Fruit fly (Drosophila melanogaster): ENCODE results near the gene CG31380.

- TF ChIP-seq Pdp1 (GFP tag; optimal IDR thresholded peaks at IDR 0.05): no peak
- TF ChIP-seq Dad (GFP tag; optimal IDR thresholded peaks at IDR 0.05): no peak
- no peak for TF ChIP-seq schlank (tag; optimal IDR thresholded peaks at IDR 0.05)
- no peak for TF ChIP-seq CG4617 (GFP tag; optimal IDR thresholded peaks at IDR 0.05; ENCODE audit: borderline replicate concordance)
Measured at dm6 chr3R:25811611-25812010, 22.4 kb upstream of the CG31380 start, which contains the start of the genes Acam and CG17770.

All from whole organism, embryonic.